Worm (Caenorhabditis elegans) whole organism, L2 larva: ENCODE results near the gene T26A5.6.
A peak's percentile ranks its signal among the peaks of the same experiment; 100 is the strongest.

Source experiments
- C34F6.9 ChIP-seq: fragments of 150-350 bp; optimal IDR thresholded peaks from 2 replicates; lab custom pipeline; 2014; ENCODE audit warnings: missing biosample characterization, missing genetic modification characterization
- F13H6.1 ChIP-seq: sonication (generic microtip); optimal IDR thresholded peaks from 2 replicates; lab custom pipeline; 2016; ENCODE audit warnings: missing genetic modification characterization, missing compliant biosample characterization
- Y55F3AM.14 ChIP-seq: fragments of 200-800 bp; sonication (Bioruptor generic); optimal IDR thresholded peaks from 2 replicates; lab custom pipeline; 2018; ENCODE audit warnings: mild to moderate bottlenecking, missing genetic modification characterization, missing compliant biosample characterization
- ZK546.5 ChIP-seq: sonication (generic microtip); optimal IDR thresholded peaks from 2 replicates; lab custom pipeline; 2017; ENCODE audit warnings: missing biosample characterization, missing genetic modification characterization
- aly-2 ChIP-seq: fragments of 150-350 bp; optimal IDR thresholded peaks from 2 replicates; lab custom pipeline; 2014; ENCODE audit warnings: missing biosample characterization, missing genetic modification characterization
- ama-1 ChIP-seq: fragments of 150-350 bp; optimal IDR thresholded peaks from 2 replicates; lab custom pipeline; 2018; ENCODE audit warnings: inconsistent platforms
- blmp-1 ChIP-seq: sonication (generic microtip); optimal IDR thresholded peaks from 2 replicates; lab custom pipeline; 2017; ENCODE audit warnings: missing genetic modification characterization, mild to moderate bottlenecking, missing compliant biosample characterization, antibody characterized with exemption, moderate library complexity; ENCODE audit not compliant: insufficient read depth
- ceh-16 ChIP-seq: fragments of 150-350 bp; optimal IDR thresholded peaks from 2 replicates; lab custom pipeline; 2014; ENCODE audit warnings: missing biosample characterization, missing genetic modification characterization
- ceh-82 ChIP-seq: fragments of 150-350 bp; optimal IDR thresholded peaks from 2 replicates; lab custom pipeline; 2014; ENCODE audit warnings: missing biosample characterization, missing genetic modification characterization
- crh-2 ChIP-seq: sonication (generic microtip); optimal IDR thresholded peaks from 2 replicates; lab custom pipeline; 2017; ENCODE audit warnings: missing biosample characterization, missing genetic modification characterization
- dmd-4 ChIP-seq: sonication (generic microtip); optimal IDR thresholded peaks from 2 replicates; lab custom pipeline; 2017; ENCODE audit warnings: missing biosample characterization, missing genetic modification characterization
- egl-27 ChIP-seq: sonication (generic microtip); optimal IDR thresholded peaks from 3 replicates; lab custom pipeline; 2017; ENCODE audit warnings: missing biosample characterization, missing genetic modification reagents, missing genetic modification characterization
- elt-1 ChIP-seq: fragments of 150-350 bp; optimal IDR thresholded peaks from 2 replicates; lab custom pipeline; 2014; ENCODE audit warnings: missing biosample characterization, missing genetic modification characterization
- elt-3 ChIP-seq: sonication (generic microtip); optimal IDR thresholded peaks from 2 replicates; lab custom pipeline; 2017; ENCODE audit warnings: missing biosample characterization, missing genetic modification characterization
- fos-1 ChIP-seq: fragments of 150-350 bp; optimal IDR thresholded peaks from 2 replicates; lab custom pipeline; 2014; ENCODE audit warnings: missing biosample characterization, missing genetic modification characterization
- gmeb-1 ChIP-seq: fragments of 150-350 bp; optimal IDR thresholded peaks from 2 replicates; lab custom pipeline; 2014; ENCODE audit warnings: missing biosample characterization, missing genetic modification characterization
- lin-11 ChIP-seq: fragments of 150-350 bp; sonication (generic microtip); optimal IDR thresholded peaks from 2 replicates; lab custom pipeline; 2014; ENCODE audit warnings: missing biosample characterization, missing genetic modification characterization, inconsistent platforms, mixed read lengths
- lin-13 ChIP-seq: fragments of 150-350 bp; optimal IDR thresholded peaks from 2 replicates; lab custom pipeline; 2014; ENCODE audit warnings: missing biosample characterization, missing genetic modification reagents, missing genetic modification characterization
- lsy-2 ChIP-seq, 2 experiments: fragments of 150-350 bp in 1 of 2; sonication (generic microtip) in 1 of 2; optimal IDR thresholded peaks; 2 replicates each; lab custom pipeline; 2014 to 2017; ENCODE audit warnings: missing biosample characterization in 2 of 2, missing genetic modification characterization in 2 of 2
- mab-5 ChIP-seq: fragments of 150-350 bp; optimal IDR thresholded peaks from 2 replicates; lab custom pipeline; 2014; ENCODE audit warnings: missing biosample characterization, missing genetic modification characterization
- mdl-1 ChIP-seq, 2 experiments: fragments of 150-350 bp in 1 of 2; sonication (generic microtip) in 1 of 2; optimal IDR thresholded peaks; 2 replicates each; lab custom pipeline; 2017; ENCODE audit warnings: missing biosample characterization in 2 of 2, missing genetic modification characterization in 2 of 2
- nhr-10 ChIP-seq: sonication (generic microtip); optimal IDR thresholded peaks from 2 replicates; lab custom pipeline; 2017; ENCODE audit warnings: missing biosample characterization, missing genetic modification characterization
- nhr-11 ChIP-seq: fragments of 150-350 bp; optimal IDR thresholded peaks from 2 replicates; lab custom pipeline; 2014; ENCODE audit warnings: missing biosample characterization, missing genetic modification characterization
- nhr-12 ChIP-seq: fragments of 150-350 bp; optimal IDR thresholded peaks from 2 replicates; lab custom pipeline; 2014; ENCODE audit warnings: missing biosample characterization, missing genetic modification characterization
- nhr-129 ChIP-seq: fragments of 150-350 bp; optimal IDR thresholded peaks from 2 replicates; lab custom pipeline; 2014; ENCODE audit warnings: missing biosample characterization, missing genetic modification characterization
- nhr-21 ChIP-seq: fragments of 150-350 bp; optimal IDR thresholded peaks from 2 replicates; lab custom pipeline; 2014; ENCODE audit warnings: missing biosample characterization, missing genetic modification characterization
- nhr-23 ChIP-seq: fragments of 150-350 bp; optimal IDR thresholded peaks from 2 replicates; lab custom pipeline; 2014; ENCODE audit warnings: missing biosample characterization, missing genetic modification reagents, missing genetic modification characterization
- nhr-237 ChIP-seq: fragments of 150-350 bp; optimal IDR thresholded peaks from 2 replicates; lab custom pipeline; 2014; ENCODE audit warnings: missing biosample characterization, missing genetic modification characterization
- nhr-25 ChIP-seq: fragments of 150-350 bp; sonication (generic microtip); optimal IDR thresholded peaks from 3 replicates; lab custom pipeline; 2014; ENCODE audit warnings: missing biosample characterization, missing genetic modification characterization
- nhr-6 ChIP-seq: fragments of 150-350 bp; optimal IDR thresholded peaks from 2 replicates; lab custom pipeline; 2014; ENCODE audit warnings: missing biosample characterization, missing genetic modification characterization
- peb-1 ChIP-seq: fragments of 150-350 bp; optimal IDR thresholded peaks from 2 replicates; lab custom pipeline; 2014; ENCODE audit warnings: missing biosample characterization, missing genetic modification characterization
- sem-4 ChIP-seq: fragments of 150-350 bp; optimal IDR thresholded peaks from 2 replicates; lab custom pipeline; 2014; ENCODE audit warnings: missing biosample characterization, missing genetic modification reagents, missing genetic modification characterization
- skn-1 ChIP-seq: sonication (generic microtip); optimal IDR thresholded peaks from 2 replicates; lab custom pipeline; 2017; ENCODE audit warnings: missing biosample characterization, missing genetic modification characterization
- sma-3 ChIP-seq: sonication (generic microtip); optimal IDR thresholded peaks from 2 replicates; lab custom pipeline; 2016; ENCODE audit warnings: missing genetic modification reagents, missing genetic modification characterization, missing compliant biosample characterization
- sma-9 ChIP-seq, 2 experiments: fragments of 150-350 bp in 1 of 2; sonication (generic microtip) in 1 of 2; optimal IDR thresholded peaks; 2 replicates each; lab custom pipeline; 2014 to 2016; ENCODE audit warnings: missing genetic modification characterization in 2 of 2, mild to moderate bottlenecking in 1 of 2, missing biosample characterization in 1 of 2, missing compliant biosample characterization in 1 of 2, missing genetic modification reagents in 1 of 2, moderate library complexity in 1 of 2
- unc-39 ChIP-seq: fragments of 150-350 bp; optimal IDR thresholded peaks from 2 replicates; lab custom pipeline; 2014; ENCODE audit warnings: missing biosample characterization, missing genetic modification characterization
- unc-55 ChIP-seq: fragments of 150-350 bp; sonication (generic microtip); optimal IDR thresholded peaks from 3 replicates; lab custom pipeline; 2014; ENCODE audit warnings: missing biosample characterization, missing genetic modification reagents, missing genetic modification characterization
- unc-62 ChIP-seq: fragments of 150-350 bp; optimal IDR thresholded peaks from 2 replicates; lab custom pipeline; 2014; ENCODE audit warnings: missing biosample characterization, missing genetic modification reagents, missing genetic modification characterization
- zag-1 ChIP-seq: fragments of 150-350 bp; optimal IDR thresholded peaks from 2 replicates; lab custom pipeline; 2014; ENCODE audit warnings: missing biosample characterization, missing genetic modification characterization
- ztf-11 ChIP-seq: sonication (generic microtip); optimal IDR thresholded peaks from 2 replicates; lab custom pipeline; 2017; ENCODE audit warnings: missing biosample characterization, missing genetic modification characterization
- ztf-4 ChIP-seq: fragments of 150-350 bp; optimal IDR thresholded peaks from 2 replicates; lab custom pipeline; 2014; ENCODE audit warnings: missing biosample characterization, missing genetic modification characterization

Gene T26A5.6

ce11 chrIII:6421473-6421872, 29.0 kb downstream of the T26A5.6 start:
- TF ChIP-seq ama-1 (lab: Kevin White, UChicago) (peak; percentile 44), C34F6.9 (no peak)

ce11 chrIII:6420995-6421404, 29.5 kb downstream of the T26A5.6 start:
- TF ChIP-seq mab-5 (tag; lab: Kevin White, UChicago) (peak; percentile 83), aly-2 (no peak), ZK546.5 (tag; lab: Kevin White, UChicago) (peak; percentile 24), mdl-1 (tag; optimal IDR thresholded peaks at IDR 0.05; lab: Kevin White, UChicago) (peak; percentile 95 to 97), unc-39 (no peak), lin-13 (GFP tag; lab: Kevin White, UChicago) (peak; percentile 59), C34F6.9 (peak; percentile 88), nhr-23 (no peak), blmp-1 (peak; percentile 83), nhr-129 (tag; lab: Kevin White, UChicago) (peak; percentile 44), nhr-237 (tag; lab: Kevin White, UChicago) (no peak), sma-3 (GFP tag; lab: Kevin White, UChicago) (peak; percentile 95), lin-11 (tag; lab: Kevin White, UChicago) (peak; percentile 71), elt-1 (tag; lab: Kevin White, UChicago) (peak; percentile 1), zag-1 (tag; lab: Kevin White, UChicago) (peak; percentile 47), F13H6.1 (tag; lab: Kevin White, UChicago) (peak; percentile 94), ztf-11 (tag; lab: Kevin White, UChicago) (no peak), gmeb-1 (tag; lab: Kevin White, UChicago) (peak; percentile 85), nhr-11 (tag; lab: Kevin White, UChicago) (no peak), sem-4 (tag; lab: Kevin White, UChicago) (peak; percentile 81), sma-9 (GFP tag; optimal IDR thresholded peaks at IDR 0.05; lab: Kevin White, UChicago) (peak; percentile 97), sma-9 (tag; optimal IDR thresholded peaks at IDR 0.05; lab: Kevin White, UChicago) (no peak), ama-1 (lab: Kevin White, UChicago) (no peak), egl-27 (tag; lab: Kevin White, UChicago) (peak; percentile 42), fos-1 (peak; percentile 58), dmd-4 (tag; lab: Kevin White, UChicago) (no peak), nhr-25 (peak; percentile 92), crh-2 (peak; percentile 85), unc-55 (GFP tag; lab: Kevin White, UChicago) (peak; percentile 63), Y55F3AM.14 (peak; percentile 89), nhr-10 (tag; lab: Kevin White, UChicago) (peak; percentile 46), ceh-16 (tag; lab: Kevin White, UChicago) (peak; percentile 53), nhr-6 (tag; lab: Kevin White, UChicago) (peak; percentile 50), ceh-82 (peak; percentile 55), lsy-2 (tag; optimal IDR thresholded peaks at IDR 0.05; lab: Kevin White, UChicago) (peak; percentile 53 to 89), ztf-4 (peak; percentile 35), nhr-21 (tag; lab: Kevin White, UChicago) (peak; percentile 96), unc-62 (GFP tag; lab: Kevin White, UChicago) (peak; percentile 66)

ce11 chrIII:6420201-6420600, 30.3 kb downstream of the T26A5.6 start:
- TF ChIP-seq F13H6.1 (tag; lab: Kevin White, UChicago) (no peak), lin-11 (tag; lab: Kevin White, UChicago) (no peak), nhr-129 (tag; lab: Kevin White, UChicago) (peak; percentile 11), crh-2 (peak; percentile 26), mab-5 (tag; lab: Kevin White, UChicago) (no peak), nhr-25 (peak; percentile 18), skn-1 (no peak), nhr-12 (tag; lab: Kevin White, UChicago) (no peak), mdl-1 (tag; optimal IDR thresholded peaks at IDR 0.05; lab: Kevin White, UChicago) (peak in 1 of 2 experiments; percentile 20), egl-27 (tag; lab: Kevin White, UChicago) (no peak), elt-3 (tag; lab: Kevin White, UChicago) (no peak), peb-1 (tag; lab: Kevin White, UChicago) (no peak), aly-2 (no peak), fos-1 (peak; percentile 2), sma-9 (GFP tag; optimal IDR thresholded peaks at IDR 0.05; lab: Kevin White, UChicago) (peak; percentile 3), sma-9 (tag; optimal IDR thresholded peaks at IDR 0.05; lab: Kevin White, UChicago) (no peak)
- TF ChIP-seq, all 48 proteins: peak for 6
